Worm (Caenorhabditis elegans) whole organism, early embryonic: ENCODE measurements around the gene F49E10.4.

ENCODE experiments used
- B0310.2 ChIP-seq: sonication (generic microtip); optimal IDR thresholded peaks from 2 replicates; lab custom pipeline; 2016; ENCODE audit warnings: mild to moderate bottlenecking, missing genetic modification characterization, missing compliant biosample characterization
- F13C5.2 ChIP-seq: sonication (generic microtip); optimal IDR thresholded peaks from 2 replicates; lab custom pipeline; 2017; ENCODE audit warnings: mild to moderate bottlenecking, missing genetic modification characterization, inconsistent platforms, missing compliant biosample characterization
- aly-1 ChIP-seq: sonication (generic microtip); optimal IDR thresholded peaks from 2 replicates; lab custom pipeline; 2016; ENCODE audit warnings: missing genetic modification characterization, missing compliant biosample characterization
- ama-1 ChIP-seq: fragments of 150-350 bp; optimal IDR thresholded peaks from 2 replicates; lab custom pipeline; 2014
- ceh-13 ChIP-seq: fragments of 200-800 bp; sonication (Bioruptor generic); optimal IDR thresholded peaks from 2 replicates; lab custom pipeline; 2018; ENCODE audit warnings: mild to moderate bottlenecking, missing genetic modification characterization, missing compliant biosample characterization
- ceh-36 ChIP-seq: sonication (generic microtip); optimal IDR thresholded peaks from 2 replicates; lab custom pipeline; 2016; ENCODE audit warnings: missing genetic modification characterization, inconsistent platforms, missing compliant biosample characterization
- ets-7 ChIP-seq: sonication (generic microtip); optimal IDR thresholded peaks from 2 replicates; lab custom pipeline; 2016; ENCODE audit warnings: missing genotype, missing genetic modification characterization, missing compliant biosample characterization
- flt-1 ChIP-seq: fragments of 200-800 bp; sonication (Bioruptor generic); IDR thresholded peaks from 2 replicates; pipeline ENCODE4 v1.3.6; 2022; ENCODE audit warnings: missing genetic modification characterization, missing compliant biosample characterization
- hmbx-1 ChIP-seq: sonication (generic microtip); optimal IDR thresholded peaks from 2 replicates; lab custom pipeline; 2016; ENCODE audit warnings: mild to moderate bottlenecking, missing genetic modification characterization, missing compliant biosample characterization
- hmg-4 ChIP-seq: fragments of 200-800 bp; sonication (Bioruptor generic); optimal IDR thresholded peaks from 2 replicates; lab custom pipeline; 2018; ENCODE audit warnings: mild to moderate bottlenecking, missing genetic modification characterization, missing compliant biosample characterization
- hnd-1 ChIP-seq: sonication (generic microtip); optimal IDR thresholded peaks from 2 replicates; lab custom pipeline; 2016; ENCODE audit warnings: missing genetic modification characterization, missing compliant biosample characterization
- pes-1 ChIP-seq: fragments of 200-800 bp; sonication (Bioruptor generic); IDR thresholded peaks from 2 replicates; pipeline ENCODE4 v1.3.6; 2022; ENCODE audit warnings: missing genetic modification reagents, missing genetic modification characterization, missing compliant biosample characterization
- scrt-1 ChIP-seq: fragments of 200-800 bp; sonication (Bioruptor generic); IDR thresholded peaks from 2 replicates; pipeline ENCODE4 v1.3.6; 2022; ENCODE audit warnings: missing genetic modification characterization, missing compliant biosample characterization
- sea-1 ChIP-seq: fragments of 200-800 bp; sonication (Bioruptor generic); conservative IDR thresholded peaks from 2 replicates; pipeline ENCODE4 v1.3.6; 2022; ENCODE audit warnings: missing genetic modification characterization, missing compliant biosample characterization
- tbx-11 ChIP-seq: fragments of 200-800 bp; sonication (Bioruptor generic); IDR thresholded peaks from 2 replicates; pipeline ENCODE4 v1.3.6; 2022; ENCODE audit warnings: missing genetic modification characterization, missing compliant biosample characterization
- tbx-37 ChIP-seq: fragments of 200-800 bp; sonication (Bioruptor generic); conservative IDR thresholded peaks from 2 replicates; pipeline ENCODE4 v1.3.6; 2022; ENCODE audit warnings: missing genetic modification reagents, missing genetic modification characterization, missing compliant biosample characterization
- tra-4 ChIP-seq: sonication (generic microtip); optimal IDR thresholded peaks from 2 replicates; lab custom pipeline; 2017; ENCODE audit warnings: missing genetic modification characterization, missing compliant biosample characterization

F49E10.4 gene

ce11 chrX:5872153-5872552, 3.5 kb upstream of the F49E10.4 start:
- TF ChIP-seq ama-1 (lab: Kevin White, UChicago) (no peak), scrt-1 (GFP tag; lab: Robert Waterston, UW) (no peak), aly-1 (tag; lab: Kevin White, UChicago) (no peak), hmg-4 (GFP tag; lab: Kevin White, UChicago) (no peak), pes-1 (no peak), F13C5.2 (tag; lab: Kevin White, UChicago) (no peak), tbx-37 (GFP tag; lab: Robert Waterston, UW) (no peak), sea-1 (GFP tag; lab: Robert Waterston, UW) (no peak), hmbx-1 (tag; lab: Kevin White, UChicago) (no peak), ceh-13 (no peak), tbx-11 (GFP tag; lab: Robert Waterston, UW) (no peak), ceh-36 (tag; lab: Kevin White, UChicago) (no peak), hnd-1 (tag; lab: Kevin White, UChicago) (no peak), ets-7 (no peak), tra-4 (tag; lab: Kevin White, UChicago) (no peak)

- no peak for TF ChIP-seq hmg-4 (GFP tag; lab: Kevin White, UChicago)
- TF ChIP-seq flt-1 (GFP tag; lab: Robert Waterston, UW), result no peak
- no peak for TF ChIP-seq B0310.2
- TF ChIP-seq ama-1 (lab: Kevin White, UChicago), result no peak
- TF ChIP-seq aly-1 (tag; lab: Kevin White, UChicago), result no peak
- no peak for TF ChIP-seq sea-1 (GFP tag; lab: Robert Waterston, UW)
- TF ChIP-seq tbx-37 (GFP tag; lab: Robert Waterston, UW), result no peak
- no peak for TF ChIP-seq ets-7
- TF ChIP-seq ceh-36 (tag; lab: Kevin White, UChicago), result no peak
- no peak for TF ChIP-seq hmbx-1 (tag; lab: Kevin White, UChicago)
- no peak for TF ChIP-seq tbx-11 (GFP tag; lab: Robert Waterston, UW)
- no peak for TF ChIP-seq tra-4 (tag; lab: Kevin White, UChicago)
- no peak for TF ChIP-seq pes-1
- TF ChIP-seq hnd-1 (tag; lab: Kevin White, UChicago), result no peak
Observed at ce11 chrX:5877039-5877438, 1.4 kb downstream of the F49E10.4 start.

ce11 chrX:5885565-5885964, 9.9 kb downstream of the F49E10.4 start, which contains the start of gene flp-7:
flp-7 (plus strand) TSS chrX:5885865.
- no peak for TF ChIP-seq ets-7
- TF ChIP-seq pes-1, result no peak
- no peak for TF ChIP-seq sea-1 (GFP tag; lab: Robert Waterston, UW)
- TF ChIP-seq hnd-1 (tag; lab: Kevin White, UChicago), result no peak
- TF ChIP-seq ama-1 (lab: Kevin White, UChicago), result no peak
- no peak for TF ChIP-seq hmg-4 (GFP tag; lab: Kevin White, UChicago)

ce11 chrX:5890080-5890479, 14.4 kb downstream of the F49E10.4 start, which contains the start of gene F49E10.2:
F49E10.2 (plus strand) TSS chrX:5890380.
- no peak for TF ChIP-seq hmbx-1 (tag; lab: Kevin White, UChicago)
- no peak for TF ChIP-seq F13C5.2 (tag; lab: Kevin White, UChicago)
- no peak for TF ChIP-seq tra-4 (tag; lab: Kevin White, UChicago)
- no peak for TF ChIP-seq B0310.2

ce11 chrX:5896001-5896400, 20.3 kb downstream of the F49E10.4 start:
- TF ChIP-seq pes-1, result no peak
- TF ChIP-seq ceh-36 (tag; lab: Kevin White, UChicago), result no peak
- no peak for TF ChIP-seq sea-1 (GFP tag; lab: Robert Waterston, UW)
- no peak for TF ChIP-seq F13C5.2 (tag; lab: Kevin White, UChicago)
- no peak for TF ChIP-seq ets-7
- no peak for TF ChIP-seq tbx-37 (GFP tag; lab: Robert Waterston, UW)
- TF ChIP-seq scrt-1 (GFP tag; lab: Robert Waterston, UW), result no peak
- no peak for TF ChIP-seq hmg-4 (GFP tag; lab: Kevin White, UChicago)
- no peak for TF ChIP-seq hmbx-1 (tag; lab: Kevin White, UChicago)
- TF ChIP-seq flt-1 (GFP tag; lab: Robert Waterston, UW), result no peak

- no peak for TF ChIP-seq sea-1 (GFP tag; lab: Robert Waterston, UW)
- no peak for TF ChIP-seq hmg-4 (GFP tag; lab: Kevin White, UChicago)
- no peak for TF ChIP-seq ceh-36 (tag; lab: Kevin White, UChicago)
- no peak for TF ChIP-seq B0310.2
- TF ChIP-seq aly-1 (tag; lab: Kevin White, UChicago), result no peak
- no peak for TF ChIP-seq hmbx-1 (tag; lab: Kevin White, UChicago)
- no peak for TF ChIP-seq tbx-37 (GFP tag; lab: Robert Waterston, UW)
- no peak for TF ChIP-seq ceh-13
- no peak for TF ChIP-seq ama-1 (lab: Kevin White, UChicago)
- no peak for TF ChIP-seq ets-7
Observed at ce11 chrX:5897038-5897437, 21.4 kb downstream of the F49E10.4 start, which contains the start of gene tbc-16. tbc-16 (plus strand) TSS chrX:5897338.

- no peak for TF ChIP-seq tra-4 (tag; lab: Kevin White, UChicago)
- TF ChIP-seq ama-1 (lab: Kevin White, UChicago), result no peak
- no peak for TF ChIP-seq tbx-37 (GFP tag; lab: Robert Waterston, UW)
- TF ChIP-seq hmg-4 (GFP tag; lab: Kevin White, UChicago), result no peak
- no peak for TF ChIP-seq F13C5.2 (tag; lab: Kevin White, UChicago)
- TF ChIP-seq ceh-36 (tag; lab: Kevin White, UChicago), result no peak
- no peak for TF ChIP-seq scrt-1 (GFP tag; lab: Robert Waterston, UW)
- no peak for TF ChIP-seq sea-1 (GFP tag; lab: Robert Waterston, UW)
- TF ChIP-seq ceh-13, result no peak
- TF ChIP-seq tbx-11 (GFP tag; lab: Robert Waterston, UW), result no peak
- TF ChIP-seq hnd-1 (tag; lab: Kevin White, UChicago), result no peak
- TF ChIP-seq ets-7, result no peak
- no peak for TF ChIP-seq hmbx-1 (tag; lab: Kevin White, UChicago)
- no peak for TF ChIP-seq pes-1
Observed at ce11 chrX:5901499-5901898, 25.8 kb downstream of the F49E10.4 start.
